Worm (Caenorhabditis elegans): ENCODE data around the gene sre-16.

DNA sequence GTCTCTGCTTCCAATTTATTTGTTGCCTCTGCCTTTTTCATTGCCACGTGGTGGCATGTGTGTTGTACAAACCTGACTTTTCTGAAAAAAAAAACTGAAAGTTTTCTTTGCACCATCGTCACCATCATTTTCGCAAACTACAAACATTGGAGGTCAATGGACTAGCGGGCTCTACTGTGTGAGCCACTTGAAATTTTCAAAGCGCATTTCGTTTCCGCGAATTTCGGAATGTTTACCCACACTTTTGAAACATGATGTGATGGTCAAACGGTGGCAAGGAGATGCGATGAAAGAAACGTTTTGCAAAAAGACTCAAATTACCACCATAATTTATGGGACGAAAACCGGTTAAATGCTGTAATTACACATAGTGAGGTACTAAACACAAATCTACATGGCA is 28.0 kb downstream of the sre-16 start:
- TF ChIP-seq unc-62 (GFP tag; optimal IDR thresholded peaks at IDR 0.05) (no peak), egl-27 (tag; optimal IDR thresholded peaks at IDR 0.05) (no peak), nhr-77 (tag; optimal IDR thresholded peaks at IDR 0.05) (no peak), lin-13 (GFP tag; optimal IDR thresholded peaks at IDR 0.05) (no peak), mbf-1 (tag; optimal IDR thresholded peaks at IDR 0.05) (no peak), elt-1 (tag; optimal IDR thresholded peaks at IDR 0.05) (no peak)
